Fruit fly (Drosophila melanogaster): ENCODE measurements around the gene natalisin.

The natalisin gene

DNA sequence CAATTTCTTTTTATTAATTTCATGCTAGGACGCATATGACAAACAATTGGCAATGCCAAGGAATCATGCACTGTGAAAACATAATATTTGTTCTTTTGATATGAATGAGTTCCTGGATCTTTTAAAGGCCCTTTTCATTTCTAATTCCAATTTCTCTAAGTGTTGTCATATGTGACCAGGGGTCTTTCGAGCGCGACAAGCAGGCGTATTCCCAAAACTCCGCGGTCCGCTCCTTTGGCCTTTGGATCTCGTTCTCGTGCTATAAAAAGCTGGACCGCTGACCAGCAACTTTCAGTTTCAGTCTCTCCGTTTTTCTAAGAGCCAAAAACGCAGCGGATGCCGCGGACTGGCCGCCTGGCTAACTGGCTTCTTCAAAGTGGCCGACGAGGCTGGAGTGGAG is at the start of gene natalisin:
TSS of gene natalisin (plus strand) at position 301 of the 400 bp plus-strand sequence.
- no peak for TF ChIP-seq noc (tag; optimal IDR thresholded peaks at IDR 0.05)

DNA sequence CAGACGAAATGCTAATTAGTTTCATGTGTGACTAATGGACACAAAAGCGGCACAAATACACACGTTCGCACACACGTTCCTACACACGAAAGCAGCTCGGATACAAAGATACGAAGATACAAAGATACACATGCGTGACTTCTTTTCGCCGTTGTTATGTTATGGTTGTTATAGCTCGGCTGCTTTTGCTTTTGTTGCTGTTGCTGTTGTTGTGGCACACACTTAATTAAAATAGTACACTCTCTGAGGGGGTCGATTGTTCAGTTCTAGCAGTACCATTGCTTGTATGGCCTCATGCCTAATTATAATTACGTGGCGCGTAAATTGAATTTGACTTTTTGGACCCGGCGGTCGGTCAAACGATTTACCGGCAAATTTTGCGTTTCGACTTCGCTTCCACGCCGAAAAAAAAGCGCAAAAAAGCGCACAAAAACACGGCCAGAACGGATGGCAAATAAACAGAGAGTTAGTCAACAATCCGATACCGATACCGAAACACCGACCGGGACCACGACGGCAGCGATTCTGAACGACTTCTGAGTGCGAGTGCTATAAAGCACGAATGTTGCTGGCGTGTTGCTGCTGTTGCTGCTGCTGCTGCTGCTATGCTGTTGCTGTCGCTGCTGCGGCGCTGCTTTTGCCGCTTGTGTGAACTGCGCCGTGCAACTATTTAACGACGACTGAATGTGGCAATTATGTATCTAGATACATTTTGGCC is 48.8 kb upstream of the natalisin start:
- TF ChIP-seq noc (tag; optimal IDR thresholded peaks at IDR 0.05) = peak; percentile 6

DNA sequence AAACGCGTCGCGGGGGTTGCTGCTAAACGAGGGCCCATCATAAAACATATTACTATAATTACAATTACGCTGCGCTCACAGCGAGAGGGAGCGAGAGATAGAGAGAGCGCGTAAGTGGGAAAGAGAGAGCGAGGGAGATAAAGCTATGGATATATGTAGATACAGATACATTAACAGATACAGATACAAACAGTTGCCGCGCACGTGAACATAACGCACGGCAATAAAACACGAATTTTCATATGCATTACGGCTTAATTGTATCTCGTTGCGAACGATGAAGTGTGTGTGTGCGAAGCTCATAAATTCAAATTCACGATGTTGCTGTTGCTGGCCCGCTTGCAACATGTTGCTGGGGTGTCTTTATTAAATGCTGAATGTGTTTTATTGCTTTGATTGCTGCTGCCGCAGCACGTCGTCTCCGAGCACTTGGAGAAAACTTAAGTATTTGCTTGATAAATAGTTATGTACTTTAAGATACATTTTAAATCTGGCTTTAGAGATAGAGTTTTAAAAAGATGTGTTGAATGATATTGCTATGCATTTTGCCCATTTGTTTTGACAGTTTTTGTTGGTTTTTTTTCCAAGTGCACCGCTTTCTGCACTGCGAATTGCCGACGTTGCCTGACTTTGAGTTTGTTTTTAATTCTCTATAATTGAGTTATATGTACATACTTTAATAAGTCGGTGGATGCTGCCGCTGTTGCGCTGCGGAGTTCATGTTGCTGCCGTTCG is 48.0 kb upstream of the natalisin start:
- TF ChIP-seq noc (tag; optimal IDR thresholded peaks at IDR 0.05) = no peak

DNA sequence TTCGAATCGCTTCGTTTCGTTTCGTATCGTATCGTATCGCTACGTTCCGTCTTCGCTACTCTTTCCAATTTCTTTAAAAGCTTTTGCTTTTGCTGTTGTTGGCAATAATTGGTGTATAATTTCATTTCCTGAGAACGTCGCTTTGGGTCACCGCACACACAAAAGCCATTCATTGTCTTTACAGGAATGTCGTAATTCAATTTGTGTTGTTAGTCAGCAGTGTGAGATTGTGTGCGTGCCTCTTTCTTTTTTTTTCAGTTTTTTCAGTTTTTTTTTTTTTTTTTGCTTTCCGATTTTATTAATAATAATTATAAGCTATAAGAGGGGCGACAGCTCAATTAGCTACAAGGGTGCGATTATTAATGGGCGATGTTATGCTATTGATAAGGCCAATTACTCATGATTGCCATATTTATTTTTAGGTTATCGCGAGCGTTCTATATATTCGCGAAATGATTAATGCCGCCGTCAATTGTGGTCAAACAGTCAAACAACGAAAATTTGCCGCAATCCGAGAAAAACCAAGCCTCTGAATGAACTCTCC is 47.2 kb upstream of the natalisin start:
- TF ChIP-seq noc (tag; optimal IDR thresholded peaks at IDR 0.05) = no peak

DNA sequence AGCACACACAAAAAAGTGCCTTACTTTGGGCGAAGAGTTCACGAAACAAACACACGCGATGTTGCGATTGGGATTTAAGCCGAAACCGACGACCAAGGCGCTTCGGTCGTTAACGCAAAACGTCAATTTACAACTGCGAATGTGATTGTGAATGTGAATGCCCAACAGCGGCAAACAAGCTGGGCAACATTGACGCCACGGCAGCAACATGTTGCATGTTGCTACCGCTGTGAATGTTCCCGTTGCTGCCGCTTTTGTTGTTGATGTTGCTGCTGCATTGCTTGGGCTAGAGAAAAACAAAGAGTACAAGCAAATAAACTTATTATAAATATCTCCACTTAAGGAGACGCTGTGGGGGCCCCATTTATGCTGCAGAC is 45.6 kb upstream of the natalisin start, which contains the start of gene NK7.1:
TSS of gene NK7.1 (minus strand) at position 137 of the 377 bp plus-strand sequence.
- no peak for TF ChIP-seq noc (tag; optimal IDR thresholded peaks at IDR 0.05)

DNA sequence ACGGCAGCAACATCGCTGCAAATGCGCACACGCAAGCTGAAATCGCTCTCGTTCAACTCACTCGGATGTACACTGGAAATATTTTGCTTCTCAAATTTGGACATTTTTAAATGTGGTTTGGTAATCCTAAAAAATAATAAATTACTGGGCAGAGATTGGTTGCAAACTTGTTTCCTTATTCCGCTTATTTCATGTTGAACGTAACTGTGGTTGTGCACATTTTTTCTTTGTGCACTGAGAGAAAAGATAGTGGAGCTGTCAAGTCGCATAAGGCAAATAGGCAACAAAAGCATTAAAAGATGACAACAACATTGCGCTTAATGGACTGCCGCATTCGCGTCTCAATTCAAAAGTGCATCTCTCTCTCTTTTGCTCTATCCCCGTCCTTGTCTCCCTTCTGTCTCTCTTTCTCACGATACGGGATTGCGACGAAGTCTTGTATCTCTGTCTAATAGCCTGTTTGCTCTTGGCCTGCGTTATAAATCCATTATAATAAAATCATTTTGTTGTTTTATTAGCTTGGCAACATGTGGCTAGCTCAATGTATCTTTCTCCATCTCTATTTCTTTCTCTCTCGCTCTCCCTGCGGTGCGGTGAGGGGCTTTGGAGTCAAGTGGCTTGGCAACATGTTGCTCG is 45.1 kb upstream of the natalisin start:
- TF ChIP-seq noc (tag; optimal IDR thresholded peaks at IDR 0.05) = peak; percentile 49

DNA sequence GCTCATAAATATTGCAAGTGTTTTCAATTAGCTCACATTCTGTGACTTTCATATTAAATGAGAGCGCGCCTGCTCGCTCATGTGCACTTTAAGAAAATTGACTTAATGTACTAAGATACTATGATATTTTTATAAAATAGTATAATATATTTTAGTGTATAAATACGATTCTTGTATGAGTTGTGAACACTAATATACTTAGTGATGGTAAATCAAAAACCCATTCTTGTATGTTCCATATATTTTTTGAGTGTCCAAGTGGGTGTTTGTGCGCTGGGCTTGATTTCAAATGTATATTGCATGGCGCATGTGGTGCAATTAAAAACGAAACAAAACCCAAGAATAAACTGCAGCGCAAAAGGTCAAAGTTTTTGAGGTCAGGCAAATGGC is 44.6 kb upstream of the natalisin start:
- no peak for TF ChIP-seq noc (tag; optimal IDR thresholded peaks at IDR 0.05)

DNA sequence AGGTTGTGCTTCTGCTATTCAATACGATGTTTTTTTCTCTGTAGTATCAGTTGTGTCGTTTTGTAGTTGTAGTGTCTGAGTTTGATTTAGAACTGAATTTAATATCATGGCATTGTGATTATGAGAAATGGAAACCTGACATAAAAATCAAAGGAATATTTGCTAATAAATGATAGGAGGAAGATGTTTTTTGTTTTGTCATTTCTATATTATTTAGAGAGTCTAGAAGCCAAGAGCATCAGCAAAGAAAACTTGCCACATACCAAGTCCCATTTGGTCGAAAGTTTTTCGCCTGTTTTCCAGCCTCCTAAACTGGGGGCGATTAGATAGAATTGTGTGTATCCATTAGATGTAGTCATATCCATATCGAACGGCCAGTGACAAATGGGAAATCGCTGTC is 36.8 kb upstream of the natalisin start, which contains the start of gene soti:
TSS of gene soti (minus strand) at position 101 of the 400 bp plus-strand sequence.
- TF ChIP-seq noc (tag; optimal IDR thresholded peaks at IDR 0.05) = no peak

DNA sequence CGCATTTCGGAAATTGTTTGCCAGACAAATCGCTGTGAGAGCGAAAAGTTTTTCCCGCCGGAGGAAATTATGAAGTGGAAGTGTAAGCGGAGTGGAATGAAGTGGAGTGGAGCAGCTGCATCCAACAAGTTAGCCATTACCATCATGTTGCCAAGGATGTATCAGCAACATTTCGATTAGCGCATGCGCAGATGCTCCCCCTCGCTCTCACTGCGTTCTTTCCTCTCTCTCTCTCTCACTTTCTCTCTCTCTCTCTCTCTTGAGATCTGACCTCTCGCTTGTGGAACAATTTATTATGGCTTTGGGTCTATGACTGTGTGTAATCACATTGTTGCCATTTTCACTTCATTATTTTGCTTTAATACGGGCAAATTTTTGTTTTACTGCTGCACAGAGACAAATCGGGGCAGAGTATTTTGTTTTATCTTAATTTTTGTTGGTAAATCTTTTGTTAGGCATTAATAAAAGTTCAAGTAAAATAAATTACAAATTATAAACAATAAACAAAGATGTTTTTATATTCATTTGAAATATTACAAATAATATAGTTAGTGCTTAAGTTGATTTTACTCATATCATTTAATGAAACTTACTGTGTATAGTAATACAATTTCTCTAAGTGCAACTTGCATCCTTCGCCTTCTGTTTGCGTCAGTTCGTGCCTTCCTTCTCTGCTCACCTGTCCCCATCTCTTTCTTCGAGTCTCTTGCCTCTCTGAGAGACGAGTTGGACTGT is 35.9 kb upstream of the natalisin start:
- peak; percentile 43 for TF ChIP-seq noc (tag; optimal IDR thresholded peaks at IDR 0.05)

DNA sequence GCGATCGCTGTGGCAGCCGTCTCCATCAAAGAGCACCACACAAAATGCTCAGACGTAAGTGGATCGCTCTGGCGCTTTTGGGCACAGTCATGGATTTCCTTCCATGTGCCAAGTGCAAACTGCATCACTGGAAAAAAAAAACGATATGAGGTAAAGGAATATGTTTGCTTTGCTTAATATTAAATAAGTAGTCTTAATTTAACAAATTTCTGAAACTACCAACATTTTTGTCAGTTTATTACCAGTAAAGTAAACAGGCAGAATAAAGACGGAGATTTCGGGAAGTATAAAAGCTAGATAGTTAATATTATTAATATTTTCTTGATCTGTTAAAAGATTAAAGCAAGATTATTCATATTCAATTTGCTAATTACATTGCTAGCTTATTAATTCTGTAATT is 33.9 kb upstream of the natalisin start:
- no peak for TF ChIP-seq noc (tag; optimal IDR thresholded peaks at IDR 0.05)

DNA sequence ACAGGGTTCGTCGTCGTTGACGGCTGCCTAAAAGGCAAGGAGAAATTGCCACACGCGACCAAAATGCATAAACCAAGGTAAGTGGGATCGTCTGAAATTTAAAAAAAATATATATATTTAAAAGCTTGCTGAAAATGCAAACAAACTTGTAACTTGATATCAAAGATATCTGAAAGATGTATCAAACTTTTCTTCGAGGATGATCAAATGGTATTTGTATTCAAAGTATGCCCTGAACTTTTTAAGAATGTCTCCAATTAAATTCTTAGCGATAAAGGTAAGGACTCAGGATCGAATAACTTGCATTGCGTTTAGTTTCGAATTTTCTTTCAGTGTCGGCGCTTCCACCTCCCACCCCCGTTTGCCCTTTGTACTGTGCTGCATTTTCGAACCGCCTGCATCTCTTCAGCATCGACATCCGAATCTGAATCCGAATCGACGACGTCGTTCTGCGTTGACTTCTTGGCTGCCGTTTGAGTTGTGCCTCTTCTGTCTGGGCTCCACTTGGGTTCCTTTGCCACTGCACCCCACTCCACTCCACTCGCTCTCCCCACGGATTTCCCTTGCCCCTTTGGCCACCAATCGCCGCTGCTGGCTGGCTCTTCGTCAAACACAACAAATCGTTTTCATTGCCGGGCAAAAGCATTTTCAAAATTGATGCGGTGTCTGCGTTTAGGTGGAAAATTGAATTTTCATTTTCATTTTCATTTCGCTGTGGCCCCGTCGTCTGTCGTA is 32.1 kb upstream of the natalisin start:
- TF ChIP-seq noc (tag; optimal IDR thresholded peaks at IDR 0.05) = no peak

DNA sequence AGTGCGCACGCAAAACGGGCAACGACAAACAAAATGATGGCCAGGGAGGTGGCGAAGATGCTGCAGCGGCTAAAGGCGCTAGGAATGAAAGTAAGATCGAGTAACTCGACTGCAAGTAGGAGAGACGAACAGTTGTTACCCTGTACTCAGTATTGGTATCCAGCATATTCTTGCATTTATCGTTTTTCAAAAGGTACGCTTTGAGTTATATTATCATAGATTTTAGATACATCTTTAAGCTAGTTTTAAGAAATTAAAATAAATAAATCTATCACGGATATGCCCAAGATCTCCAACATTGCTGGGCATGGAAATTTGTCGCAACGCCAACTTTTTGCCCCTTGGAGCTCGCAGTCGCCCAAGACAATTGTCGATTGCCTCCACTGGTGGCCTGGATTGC is 30.6 kb upstream of the natalisin start:
- TF ChIP-seq noc (tag; optimal IDR thresholded peaks at IDR 0.05) = no peak

DNA sequence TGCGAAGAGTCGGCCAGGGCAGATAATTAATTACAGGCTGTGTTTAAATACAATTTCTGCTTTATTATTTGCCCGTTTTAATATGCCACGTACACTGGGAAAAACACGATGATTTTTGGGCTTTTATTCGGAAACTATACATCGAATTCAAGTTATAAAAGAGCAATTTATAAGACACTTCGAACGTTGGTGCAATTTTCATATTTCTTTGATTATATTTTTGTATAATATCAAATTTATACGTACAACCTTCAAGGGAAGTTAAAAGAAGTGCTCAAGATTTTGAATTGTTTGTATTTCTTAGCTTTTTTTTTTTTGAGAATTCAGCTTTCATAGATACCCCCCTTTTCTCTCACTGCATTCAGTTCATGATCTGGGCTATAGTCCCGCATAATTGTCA is 29.1 kb upstream of the natalisin start:
- TF ChIP-seq noc (tag; optimal IDR thresholded peaks at IDR 0.05) = no peak

DNA sequence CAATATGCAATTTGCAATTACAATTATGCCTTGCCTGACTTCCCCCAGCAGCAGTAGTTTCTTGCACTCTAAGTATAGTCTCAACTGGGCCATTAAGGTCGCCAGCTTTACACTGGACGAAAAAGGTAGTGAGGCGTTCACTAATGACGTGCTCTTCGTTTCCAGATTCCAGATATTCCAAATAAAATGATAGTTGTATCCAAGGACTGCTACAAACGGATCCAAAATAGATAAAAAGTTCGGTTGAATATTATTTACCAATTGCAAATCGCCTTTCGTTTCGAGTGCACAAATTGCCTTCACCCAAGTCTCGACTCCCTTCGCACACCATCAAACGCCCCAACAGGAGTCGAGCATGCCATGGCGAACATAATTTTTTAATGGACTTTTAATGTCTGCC is 27.9 kb upstream of the natalisin start:
- TF ChIP-seq noc (tag; optimal IDR thresholded peaks at IDR 0.05) = no peak

DNA sequence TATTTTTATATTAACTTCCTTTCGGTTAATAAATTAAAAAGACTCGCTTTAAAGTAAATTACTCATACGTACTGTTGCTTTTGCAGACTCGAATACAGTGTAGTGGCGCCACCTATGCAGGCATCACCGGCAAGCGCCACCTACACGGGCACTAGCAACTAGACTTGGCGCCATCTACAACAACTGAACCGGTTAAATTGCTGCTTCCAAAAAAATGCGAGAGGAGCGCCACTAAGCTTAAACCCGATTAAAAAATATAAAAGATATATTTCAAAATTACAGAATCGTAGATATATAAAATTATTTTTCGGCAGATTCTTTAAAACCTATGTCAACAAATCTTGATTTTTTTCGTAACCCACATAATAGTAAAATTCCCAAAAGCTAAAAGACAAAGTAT is 27.1 kb upstream of the natalisin start:
- no peak for TF ChIP-seq noc (tag; optimal IDR thresholded peaks at IDR 0.05)
